Fruit fly (Drosophila melanogaster) whole organism, embryonic: Measurements from ENCODE around the gene Pdhb.

ENCODE experiments used
- Bdp1 ChIP-seq: fragments of 200-800 bp; sonication (Bioruptor generic); optimal IDR thresholded peaks from 3 replicates; lab custom pipeline; 2016; ENCODE audit warnings: missing biosample characterization, missing genetic modification characterization
- CG10654 ChIP-seq: fragments of 200-800 bp; sonication (Bioruptor generic); optimal IDR thresholded peaks from 2 replicates; lab custom pipeline; 2016; ENCODE audit warnings: missing biosample characterization, missing genetic modification characterization
- CG11560 ChIP-seq: fragments of 200-800 bp; sonication (Bioruptor generic); IDR thresholded peaks from 3 replicates; pipeline ENCODE4 v1.3.6; 2022; ENCODE audit warnings: missing biosample characterization, missing genetic modification characterization
- CG13424 ChIP-seq: fragments of 200-800 bp; sonication (Bioruptor generic); optimal IDR thresholded peaks from 2 replicates; lab custom pipeline; 2019; ENCODE audit warnings: missing biosample characterization, mild to moderate bottlenecking, missing genetic modification characterization, moderate library complexity
- CG14441 ChIP-seq: fragments of 200-800 bp; sonication (Bioruptor generic); IDR thresholded peaks from 2 replicates; pipeline ENCODE4 v1.3.6; 2022; ENCODE audit warnings: missing biosample characterization, missing genetic modification characterization
- CG15269 ChIP-seq: fragments of 200-800 bp; sonication (Bioruptor generic); optimal IDR thresholded peaks from 2 replicates; lab custom pipeline; 2018; ENCODE audit warnings: missing biosample characterization, mild to moderate bottlenecking, missing genetic modification characterization, moderate library complexity
- CG1602 ChIP-seq: fragments of 200-800 bp; sonication (Bioruptor generic); optimal IDR thresholded peaks from 3 replicates; lab custom pipeline; 2016; ENCODE audit warnings: missing biosample characterization, missing genetic modification characterization
- CG2116 ChIP-seq: fragments of 200-800 bp; sonication (Bioruptor generic); optimal IDR thresholded peaks from 3 replicates; lab custom pipeline; 2018; ENCODE audit warnings: missing biosample characterization, mild to moderate bottlenecking, missing genetic modification characterization
- CG3163 ChIP-seq: fragments of 200-800 bp; sonication (Bioruptor generic); optimal IDR thresholded peaks from 3 replicates; lab custom pipeline; 2016; ENCODE audit warnings: missing biosample characterization, missing genetic modification characterization
- CG3838 ChIP-seq: fragments of 200-800 bp; sonication (Bioruptor generic); optimal IDR thresholded peaks from 3 replicates; lab custom pipeline; 2016; ENCODE audit warnings: missing biosample characterization, missing genetic modification characterization
- CG3995 ChIP-seq: fragments of 200-800 bp; sonication (Bioruptor generic); optimal IDR thresholded peaks from 3 replicates; lab custom pipeline; 2016; ENCODE audit warnings: missing biosample characterization, missing genetic modification characterization
- CG4820 ChIP-seq: fragments of 200-800 bp; sonication (Bioruptor generic); optimal IDR thresholded peaks from 3 replicates; lab custom pipeline; 2016; ENCODE audit warnings: missing biosample characterization, missing genetic modification characterization
- CG5953 ChIP-seq: fragments of 200-800 bp; sonication (Bioruptor generic); IDR thresholded peaks from 2 replicates; pipeline ENCODE4 v1.3.6; 2022; ENCODE audit warnings: missing biosample characterization, missing genetic modification characterization
- CG6254 ChIP-seq: fragments of 200-800 bp; sonication (Bioruptor generic); optimal IDR thresholded peaks from 3 replicates; lab custom pipeline; 2017; ENCODE audit warnings: mild to moderate bottlenecking, missing biosample characterization, missing genetic modification reagents, missing genetic modification characterization
- CG6689 ChIP-seq: fragments of 200-800 bp; sonication (Bioruptor generic); IDR thresholded peaks from 2 replicates; pipeline ENCODE4 v1.3.6; 2022; ENCODE audit warnings: missing biosample characterization, missing genetic modification characterization
- CG6813 ChIP-seq: fragments of 200-800 bp; sonication (Bioruptor generic); optimal IDR thresholded peaks from 2 replicates; lab custom pipeline; 2017; ENCODE audit warnings: missing biosample characterization, missing genetic modification characterization, mild to moderate bottlenecking, moderate library complexity, missing genetic modification reagents
- CG8290 ChIP-seq, 3 experiments: fragments of 200-800 bp; sonication (Bioruptor generic); optimal IDR thresholded peaks; 2 replicates each; lab custom pipeline; 2016 to 2019; ENCODE audit warnings: missing biosample characterization in 3 of 3, missing genetic modification characterization in 3 of 3, mild to moderate bottlenecking in 2 of 3, moderate library complexity in 1 of 3
- CG8944 ChIP-seq: fragments of 200-800 bp; sonication (Bioruptor generic); optimal IDR thresholded peaks from 3 replicates; lab custom pipeline; 2016; ENCODE audit warnings: missing biosample characterization, missing genetic modification characterization
- CG9817 ChIP-seq: fragments of 200-800 bp; sonication (Bioruptor generic); optimal IDR thresholded peaks from 2 replicates; lab custom pipeline; 2018; ENCODE audit warnings: missing biosample characterization, mild to moderate bottlenecking, missing genetic modification characterization, moderate library complexity
- CG9876 ChIP-seq: fragments of 200-800 bp; sonication (Bioruptor generic); optimal IDR thresholded peaks from 2 replicates; lab custom pipeline; 2016; ENCODE audit warnings: missing biosample characterization, missing genetic modification characterization
- Camta ChIP-seq: fragments of 200-800 bp; sonication (Bioruptor generic); optimal IDR thresholded peaks from 2 replicates; lab custom pipeline; 2016; ENCODE audit warnings: missing biosample characterization, missing genetic modification characterization
- Dll ChIP-seq: fragments of 200-800 bp; sonication (Bioruptor generic); IDR thresholded peaks from 4 replicates; pipeline ENCODE4 v1.3.6; 2022; ENCODE audit warnings: missing biosample characterization, missing genetic modification characterization; ENCODE audit not compliant: partially characterized antibody
- Doc2 ChIP-seq: fragments of 200-800 bp; sonication (Bioruptor generic); IDR thresholded peaks from 2 replicates; pipeline ENCODE4 v1.3.6; 2022; ENCODE audit warnings: missing biosample characterization, missing genetic modification characterization
- Hr39 ChIP-seq: fragments of >200 bp; optimal IDR thresholded peaks from 2 replicates; lab custom pipeline; 2017
- Hr51 ChIP-seq, 2 experiments: fragments of 200-800 bp; sonication (Bioruptor generic); optimal IDR thresholded peaks; 2 replicates in 1 of 2; 3 replicates in 1 of 2; lab custom pipeline; 2016 to 2018; ENCODE audit warnings: missing biosample characterization in 2 of 2, missing genetic modification characterization in 2 of 2, mild to moderate bottlenecking in 1 of 2, moderate library complexity in 1 of 2
- Lim3 ChIP-seq: fragments of 200-800 bp; sonication (Bioruptor generic); IDR thresholded peaks from 2 replicates; pipeline ENCODE4 v1.3.6; 2022; ENCODE audit warnings: missing biosample characterization, missing genetic modification characterization
- Mrtf ChIP-seq: fragments of 200-800 bp; sonication (Bioruptor generic); IDR thresholded peaks from 3 replicates; pipeline ENCODE4 v1.3.6; 2022; ENCODE audit warnings: missing biosample characterization, missing genetic modification characterization
- Oli ChIP-seq: fragments of 200-800 bp; sonication (Bioruptor generic); optimal IDR thresholded peaks from 2 replicates; lab custom pipeline; 2018; ENCODE audit warnings: missing biosample characterization, mild to moderate bottlenecking, missing genetic modification characterization, moderate library complexity
- Ravus ChIP-seq: fragments of 200-800 bp; sonication (Bioruptor generic); IDR thresholded peaks from 2 replicates; pipeline ENCODE4 v1.3.6; 2022; ENCODE audit warnings: missing biosample characterization, missing genetic modification characterization
- Spps ChIP-seq: fragments of 200-800 bp; sonication (Bioruptor generic); optimal IDR thresholded peaks from 2 replicates; lab custom pipeline; 2018; ENCODE audit warnings: missing biosample characterization, mild to moderate bottlenecking, missing genetic modification characterization
- Sry-δ ChIP-seq: fragments of 200-800 bp; sonication (Bioruptor generic); optimal IDR thresholded peaks from 2 replicates; lab custom pipeline; 2016; ENCODE audit warnings: missing biosample characterization, missing genetic modification characterization
- Tbp ChIP-seq: fragments of >200 bp; optimal IDR thresholded peaks from 2 replicates; lab custom pipeline; 2018; ENCODE audit warnings: missing biosample characterization, missing genetic modification characterization
- Trl ChIP-seq, 3 experiments: fragments of >200 bp in 2 of 3; fragments of 200-800 bp in 1 of 3; sonication (Bioruptor generic) in 1 of 3; optimal IDR thresholded peaks; 2 replicates in 1 of 3; 3 replicates in 2 of 3; lab custom pipeline; 2016 to 2017; ENCODE audit warnings: missing biosample characterization in 1 of 3, missing genetic modification characterization in 1 of 3
- YL-1 ChIP-seq: fragments of 200-800 bp; sonication (Bioruptor generic); optimal IDR thresholded peaks from 3 replicates; lab custom pipeline; 2017; ENCODE audit warnings: missing biosample characterization, mild to moderate bottlenecking, missing genetic modification characterization
- cas ChIP-seq: fragments of 200-800 bp; sonication (Bioruptor generic); IDR thresholded peaks from 2 replicates; pipeline ENCODE4 v1.3.6; 2022; ENCODE audit warnings: missing biosample characterization, missing genetic modification characterization
- chinmo ChIP-seq: fragments of 200-800 bp; sonication (Bioruptor generic); IDR thresholded peaks from 4 replicates; pipeline ENCODE4 v1.3.6; 2022; ENCODE audit warnings: missing biosample characterization, missing genetic modification characterization; ENCODE audit not compliant: partially characterized antibody
- crol ChIP-seq: fragments of 200-800 bp; sonication (Bioruptor generic); IDR thresholded peaks from 2 replicates; pipeline ENCODE4 v1.3.6; 2022; ENCODE audit warnings: missing biosample characterization, missing genetic modification characterization
- dan ChIP-seq: fragments of 200-800 bp; sonication (Bioruptor generic); IDR thresholded peaks from 2 replicates; pipeline ENCODE4 v1.3.6; 2022; ENCODE audit warnings: missing biosample characterization, missing genetic modification characterization
- danr ChIP-seq: fragments of 200-800 bp; sonication (Bioruptor generic); IDR thresholded peaks from 2 replicates; pipeline ENCODE4 v1.3.6; 2022; ENCODE audit warnings: missing biosample characterization, missing genetic modification characterization
- emc ChIP-seq: fragments of 200-800 bp; sonication (Bioruptor generic); optimal IDR thresholded peaks from 2 replicates; lab custom pipeline; 2016; ENCODE audit warnings: missing biosample characterization, missing genetic modification characterization
- gce ChIP-seq: fragments of 200-800 bp; sonication (Bioruptor generic); IDR thresholded peaks from 3 replicates; pipeline ENCODE4 v1.3.6; 2022; ENCODE audit warnings: missing biosample characterization, missing genetic modification characterization
- gem ChIP-seq: fragments of 200-800 bp; sonication (Bioruptor generic); optimal IDR thresholded peaks from 2 replicates; lab custom pipeline; 2019; ENCODE audit warnings: missing biosample characterization, mild to moderate bottlenecking, missing genetic modification characterization, moderate library complexity
- gfzf ChIP-seq: fragments of 200-800 bp; sonication (Bioruptor generic); optimal IDR thresholded peaks from 2 replicates; lab custom pipeline; 2016; ENCODE audit warnings: missing biosample characterization, mild to moderate bottlenecking, missing genetic modification characterization, moderate library complexity
- gsb ChIP-seq: fragments of 200-800 bp; sonication (Bioruptor generic); IDR thresholded peaks from 2 replicates; pipeline ENCODE4 v1.3.6; 2022; ENCODE audit warnings: missing biosample characterization, missing genetic modification characterization
- inv ChIP-seq: fragments of 200-800 bp; sonication (Bioruptor generic); IDR thresholded peaks from 2 replicates; pipeline ENCODE4 v1.3.6; 2022; ENCODE audit warnings: missing biosample characterization, missing genetic modification characterization; ENCODE audit not compliant: partially characterized antibody
- jing ChIP-seq: fragments of 200-800 bp; sonication (Bioruptor generic); optimal IDR thresholded peaks from 2 replicates; lab custom pipeline; 2018; ENCODE audit warnings: missing biosample characterization, mild to moderate bottlenecking, missing genetic modification characterization
- lab ChIP-seq: fragments of 200-800 bp; sonication (Bioruptor generic); optimal IDR thresholded peaks from 3 replicates; lab custom pipeline; 2017; ENCODE audit warnings: missing biosample characterization, missing genetic modification characterization, mild to moderate bottlenecking, moderate library complexity, missing genetic modification reagents
- ro ChIP-seq: fragments of 200-800 bp; sonication (Bioruptor generic); IDR thresholded peaks from 2 replicates; pipeline ENCODE4 v1.3.6; 2022; ENCODE audit warnings: missing biosample characterization, missing genetic modification characterization
- so ChIP-seq: fragments of 200-800 bp; sonication (Bioruptor generic); IDR thresholded peaks from 3 replicates; pipeline ENCODE4 v1.3.6; 2022; ENCODE audit warnings: missing biosample characterization, missing genetic modification characterization
- vfl ChIP-seq: fragments of 200-800 bp; sonication (Bioruptor generic); optimal IDR thresholded peaks from 2 replicates; lab custom pipeline; 2016; ENCODE audit warnings: missing biosample characterization, missing genetic modification characterization
- wdn ChIP-seq: fragments of 200-800 bp; sonication (Bioruptor generic); IDR thresholded peaks from 2 replicates; pipeline ENCODE4 v1.3.6; 2022; ENCODE audit warnings: missing biosample characterization, missing genetic modification characterization
- zfh2 ChIP-seq: fragments of 200-800 bp; sonication (Bioruptor generic); optimal IDR thresholded peaks from 2 replicates; lab custom pipeline; 2016; ENCODE audit warnings: missing biosample characterization, missing genetic modification characterization

Gene Pdhb

dm6 chr3R:29077572-29077971 is 35.3 kb upstream of the Pdhb start:
- TF ChIP-seq cas (GFP tag; lab: Robert Waterston, UW), result no peak
- no peak for TF ChIP-seq vfl (GFP tag; lab: Kevin White, UChicago)
- no peak for TF ChIP-seq CG3838
- TF ChIP-seq jing (GFP tag; lab: Kevin White, UChicago), result no peak
- peak; percentile 2 for TF ChIP-seq CG9876
- no peak for TF ChIP-seq gfzf (GFP tag; lab: Kevin White, UChicago)
- TF ChIP-seq crol (GFP tag; lab: Robert Waterston, UW), result 0 out of 2 replicates have a peak, but pooled peaks have one; percentile 28
- no peak for TF ChIP-seq CG13424 (tag; lab: Kevin White, UChicago)
- TF ChIP-seq CG10654 (GFP tag; lab: Kevin White, UChicago), result no peak
- TF ChIP-seq CG6689 (GFP tag; lab: Robert Waterston, UW), result no peak
- no peak for TF ChIP-seq CG14441 (GFP tag; lab: Robert Waterston, UW)
- no peak for TF ChIP-seq Mrtf
- no peak for TF ChIP-seq CG3995 (GFP tag; lab: Kevin White, UChicago)
- TF ChIP-seq Tbp (GFP tag; lab: Kevin White, UChicago), result no peak
- no peak for TF ChIP-seq Doc2 (GFP tag; lab: Robert Waterston, UW)
- TF ChIP-seq CG2116 (GFP tag; lab: Kevin White, UChicago), result no peak
- no peak for TF ChIP-seq CG1602 (GFP tag; lab: Kevin White, UChicago)
- no peak for TF ChIP-seq CG9817 (tag; lab: Kevin White, UChicago)
- TF ChIP-seq CG6813 (GFP tag; lab: Kevin White, UChicago), result no peak
- no peak for TF ChIP-seq gem (tag; lab: Kevin White, UChicago)
- TF ChIP-seq danr (GFP tag; lab: Robert Waterston, UW), result no peak
- TF ChIP-seq Hr51 (GFP tag; optimal IDR thresholded peaks at IDR 0.05; lab: Kevin White, UChicago), result no peak
- TF ChIP-seq Hr39, result no peak
- TF ChIP-seq CG8944 (GFP tag; lab: Kevin White, UChicago), result no peak
- TF ChIP-seq Oli (tag; lab: Kevin White, UChicago), result no peak
- no peak for TF ChIP-seq inv (GFP tag; lab: Robert Waterston, UW)
- no peak for TF ChIP-seq emc (GFP tag; lab: Kevin White, UChicago)
- no peak for TF ChIP-seq gce (GFP tag; lab: Robert Waterston, UW)
- TF ChIP-seq CG3163, result no peak
- no peak for TF ChIP-seq so (GFP tag; lab: Robert Waterston, UW)
- TF ChIP-seq CG6254 (GFP tag; lab: Kevin White, UChicago), result no peak
- no peak for TF ChIP-seq wdn (GFP tag; lab: Robert Waterston, UW)
- TF ChIP-seq Lim3 (GFP tag; lab: Robert Waterston, UW), result no peak
- TF ChIP-seq CG11560, result no peak
- TF ChIP-seq zfh2, result no peak
- no peak for TF ChIP-seq Trl (optimal IDR thresholded peaks at IDR 0.05; lab: Kevin White, UChicago)
- no peak for TF ChIP-seq Trl (GFP tag; optimal IDR thresholded peaks at IDR 0.05; lab: Kevin White, UChicago)
- TF ChIP-seq dan (GFP tag; lab: Robert Waterston, UW), result no peak
- no peak for TF ChIP-seq Bdp1
- no peak for TF ChIP-seq CG8290 (GFP tag; optimal IDR thresholded peaks at IDR 0.05; lab: Kevin White, UChicago)
- TF ChIP-seq CG8290 (tag; optimal IDR thresholded peaks at IDR 0.05; lab: Kevin White, UChicago), result peak in 1 of 2 experiments; percentile 36
- TF ChIP-seq YL-1, result no peak
- TF ChIP-seq ro (GFP tag; lab: Robert Waterston, UW), result no peak
- TF ChIP-seq Sry-δ (GFP tag; lab: Kevin White, UChicago), result no peak
- no peak for TF ChIP-seq Dll
- TF ChIP-seq CG5953 (GFP tag; lab: Robert Waterston, UW), result 0 out of 2 replicates have a peak, but pooled peaks have one; percentile 30
- no peak for TF ChIP-seq Spps
- TF ChIP-seq CG4820, result no peak
- no peak for TF ChIP-seq Ravus
- TF ChIP-seq chinmo (GFP tag; lab: Robert Waterston, UW), result 0 out of 4 replicates have a peak, but pooled peaks have one; percentile 6
- TF ChIP-seq Camta, result no peak
- peak; percentile 13 for TF ChIP-seq CG15269 (tag; lab: Kevin White, UChicago)
- no peak for TF ChIP-seq gsb (GFP tag; lab: Robert Waterston, UW)
- peak; percentile 27 for TF ChIP-seq lab (GFP tag; lab: Kevin White, UChicago)
